Worm (Caenorhabditis elegans) whole organism, L1 larva: ENCODE measurements around the gene C06E2.5.

ENCODE experiments used
- ama-1 ChIP-seq: fragments of 150-350 bp; optimal IDR thresholded peaks from 2 replicates; lab custom pipeline; 2014
- blmp-1 ChIP-seq: fragments of 150-350 bp; optimal IDR thresholded peaks from 2 replicates; lab custom pipeline; 2014; ENCODE audit warnings: missing biosample characterization, missing genetic modification characterization
- ceh-63 ChIP-seq: fragments of 200-800 bp; sonication (Bioruptor generic); optimal IDR thresholded peaks from 2 replicates; lab custom pipeline; 2018; ENCODE audit warnings: mild to moderate bottlenecking, missing genetic modification characterization, missing compliant biosample characterization
- ceh-82 ChIP-seq, 3 experiments: fragments of 150-350 bp in 1 of 3; sonication (generic microtip) in 2 of 3; optimal IDR thresholded peaks; 2 replicates each; lab custom pipeline; 2014 to 2017; ENCODE audit warnings: missing biosample characterization in 3 of 3, missing genetic modification characterization in 3 of 3
- egl-13 ChIP-seq: sonication (generic microtip); optimal IDR thresholded peaks from 2 replicates; lab custom pipeline; 2016; ENCODE audit warnings: missing genotype, missing genetic modification reagents, missing genetic modification characterization, missing compliant biosample characterization
- elt-2 ChIP-seq: sonication (generic microtip); optimal IDR thresholded peaks from 2 replicates; lab custom pipeline; 2016; ENCODE audit warnings: missing genetic modification characterization, mild to moderate bottlenecking, inconsistent platforms, missing compliant biosample characterization, missing genetic modification reagents
- lir-3 ChIP-seq: sonication (generic microtip); optimal IDR thresholded peaks from 2 replicates; lab custom pipeline; 2016; ENCODE audit warnings: mild to moderate bottlenecking, missing genetic modification characterization, moderate library complexity, missing compliant biosample characterization; ENCODE audit not compliant: poor library complexity
- mdl-1 ChIP-seq, 2 experiments: fragments of 150-350 bp; optimal IDR thresholded peaks; 2 replicates each; lab custom pipeline; 2014 to 2017; ENCODE audit warnings: missing biosample characterization in 2 of 2, missing genetic modification characterization in 2 of 2, inconsistent platforms in 1 of 2
- mef-2 ChIP-seq: fragments of 150-350 bp; optimal IDR thresholded peaks from 2 replicates; lab custom pipeline; 2014; ENCODE audit warnings: missing biosample characterization, missing genetic modification characterization
- nhr-11 ChIP-seq: fragments of 150-350 bp; optimal IDR thresholded peaks from 2 replicates; lab custom pipeline; 2014; ENCODE audit warnings: missing biosample characterization, missing genetic modification characterization
- sptf-1 ChIP-seq: fragments of 150-350 bp; optimal IDR thresholded peaks from 2 replicates; lab custom pipeline; 2014; ENCODE audit warnings: missing biosample characterization, missing genetic modification characterization
- unc-130 ChIP-seq: fragments of 150-350 bp; optimal IDR thresholded peaks from 2 replicates; lab custom pipeline; 2017; ENCODE audit warnings: missing biosample characterization, missing genetic modification characterization, inconsistent platforms

ce11 chrX:8882162-8882561 lies 24.4 kb upstream of the C06E2.5 start:
- TF ChIP-seq nhr-11 (tag; lab: Kevin White, UChicago): no peak
- no peak for TF ChIP-seq mdl-1 (tag; optimal IDR thresholded peaks at IDR 0.05; lab: Kevin White, UChicago)
- no peak for TF ChIP-seq unc-130 (tag; lab: Kevin White, UChicago)
- no peak for TF ChIP-seq ceh-63 (GFP tag; lab: Kevin White, UChicago)
- TF ChIP-seq egl-13 (tag; lab: Kevin White, UChicago): no peak
- no peak for TF ChIP-seq elt-2
- no peak for TF ChIP-seq ama-1 (lab: Kevin White, UChicago)
- no peak for TF ChIP-seq sptf-1 (tag; lab: Kevin White, UChicago)
- TF ChIP-seq lir-3 (tag; lab: Kevin White, UChicago): no peak
- no peak for TF ChIP-seq ceh-82 (tag; optimal IDR thresholded peaks at IDR 0.05; lab: Kevin White, UChicago)
- peak; percentile 76 for TF ChIP-seq blmp-1
- no peak for TF ChIP-seq mef-2 (tag; lab: Kevin White, UChicago)
